Worm (Caenorhabditis elegans) whole organism, mixed stage, embryonic: ENCODE measurements around the gene irld-40.
"Not testable (repeated sequence)": the region's sequence is repeated elsewhere in the genome, so short reads cannot be mapped to it uniquely, and the experiment has no call there.

Experiments used
- M03D4.4 ChIP-seq: sonication (generic microtip); optimal IDR thresholded peaks from 2 replicates; lab custom pipeline; 2017; ENCODE audit warnings: mild to moderate bottlenecking, missing genetic modification characterization, missing compliant biosample characterization
- bed-3 ChIP-seq: fragments of 200-800 bp; sonication (Bioruptor generic); optimal IDR thresholded peaks from 3 replicates; lab custom pipeline; 2018; ENCODE audit warnings: mild to moderate bottlenecking, missing genetic modification characterization, moderate library complexity, missing compliant biosample characterization
- blmp-1 ChIP-seq: fragments of 150-350 bp; optimal IDR thresholded peaks from 2 replicates; lab custom pipeline; 2014; ENCODE audit warnings: missing biosample characterization, missing genetic modification characterization
- ceh-39 ChIP-seq: fragments of 150-350 bp; optimal IDR thresholded peaks from 2 replicates; lab custom pipeline; 2014; ENCODE audit warnings: missing biosample characterization, missing genetic modification characterization
- ceh-83 ChIP-seq: fragments of 200-800 bp; sonication (Bioruptor generic); optimal IDR thresholded peaks from 2 replicates; lab custom pipeline; 2018; ENCODE audit warnings: mild to moderate bottlenecking, missing genetic modification characterization, missing compliant biosample characterization
- ces-1 ChIP-seq: fragments of 150-350 bp; optimal IDR thresholded peaks from 2 replicates; lab custom pipeline; 2014; ENCODE audit warnings: missing biosample characterization, missing genetic modification reagents, missing genetic modification characterization
- cnd-1 ChIP-seq: fragments of 200-800 bp; sonication (Bioruptor generic); optimal IDR thresholded peaks from 2 replicates; lab custom pipeline; 2018; ENCODE audit warnings: mild to moderate bottlenecking, missing genetic modification characterization, missing compliant biosample characterization
- drap-1 ChIP-seq: fragments of 200-800 bp; sonication (Bioruptor generic); optimal IDR thresholded peaks from 3 replicates; lab custom pipeline; 2018; ENCODE audit warnings: mild to moderate bottlenecking, missing genetic modification characterization, missing compliant biosample characterization
- elt-3 ChIP-seq: fragments of 150-350 bp; optimal IDR thresholded peaks from 2 replicates; lab custom pipeline; 2014; ENCODE audit warnings: missing biosample characterization, missing genetic modification characterization
- flh-1 ChIP-seq: fragments of 200-800 bp; sonication (Bioruptor generic); optimal IDR thresholded peaks from 2 replicates; lab custom pipeline; 2018; ENCODE audit warnings: mild to moderate bottlenecking, missing genetic modification characterization, moderate library complexity, missing compliant biosample characterization
- ham-2 ChIP-seq: fragments of 200-800 bp; sonication (Bioruptor generic); optimal IDR thresholded peaks from 2 replicates; lab custom pipeline; 2018; ENCODE audit warnings: mild to moderate bottlenecking, missing genetic modification characterization, missing compliant biosample characterization
- hlh-1 ChIP-seq: fragments of 150-350 bp; optimal IDR thresholded peaks from 2 replicates; lab custom pipeline; 2014; ENCODE audit warnings: missing biosample characterization, missing genetic modification reagents, missing genetic modification characterization
- lin-32 ChIP-seq: fragments of 200-800 bp; sonication (Bioruptor generic); optimal IDR thresholded peaks from 2 replicates; lab custom pipeline; 2018; ENCODE audit warnings: mild to moderate bottlenecking, missing genetic modification characterization, missing compliant biosample characterization
- lsy-2 ChIP-seq: fragments of 150-350 bp; optimal IDR thresholded peaks from 2 replicates; lab custom pipeline; 2014; ENCODE audit warnings: missing biosample characterization, missing genetic modification characterization
- mep-1 ChIP-seq: fragments of 150-350 bp; optimal IDR thresholded peaks from 2 replicates; lab custom pipeline; 2017; ENCODE audit warnings: missing biosample characterization, missing genetic modification reagents, missing genetic modification characterization, inconsistent platforms
- mls-2 ChIP-seq: sonication (generic microtip); optimal IDR thresholded peaks from 2 replicates; lab custom pipeline; 2016; ENCODE audit warnings: mild to moderate bottlenecking, missing genetic modification characterization, moderate library complexity, missing compliant biosample characterization
- nhr-12 ChIP-seq: fragments of 150-350 bp; optimal IDR thresholded peaks from 2 replicates; lab custom pipeline; 2014; ENCODE audit warnings: missing biosample characterization, missing genetic modification characterization
- nhr-2 ChIP-seq: fragments of 150-350 bp; optimal IDR thresholded peaks from 2 replicates; lab custom pipeline; 2014; ENCODE audit warnings: missing biosample characterization, missing genetic modification characterization
- nhr-237 ChIP-seq: fragments of 150-350 bp; optimal IDR thresholded peaks from 2 replicates; lab custom pipeline; 2014; ENCODE audit warnings: missing biosample characterization, missing genetic modification characterization
- nhr-28 ChIP-seq: fragments of 150-350 bp; optimal IDR thresholded peaks from 2 replicates; lab custom pipeline; 2014; ENCODE audit warnings: missing biosample characterization, missing genetic modification characterization
- nhr-76 ChIP-seq: sonication (generic microtip); optimal IDR thresholded peaks from 2 replicates; lab custom pipeline; 2017; ENCODE audit warnings: missing biosample characterization, missing genetic modification characterization
- sem-2 ChIP-seq: fragments of 200-800 bp; sonication (Bioruptor generic); optimal IDR thresholded peaks from 2 replicates; lab custom pipeline; 2018; ENCODE audit warnings: mild to moderate bottlenecking, missing genetic modification characterization, missing compliant biosample characterization
- snpc-4 ChIP-seq: fragments of 150-350 bp; optimal IDR thresholded peaks from 2 replicates; lab custom pipeline; 2014; ENCODE audit warnings: missing biosample characterization, missing genetic modification characterization
- sptf-1 ChIP-seq: sonication (generic microtip); optimal IDR thresholded peaks from 2 replicates; lab custom pipeline; 2017; ENCODE audit warnings: mild to moderate bottlenecking, missing genetic modification characterization, moderate library complexity, missing compliant biosample characterization
- unc-120 ChIP-seq: sonication (generic microtip); optimal IDR thresholded peaks from 2 replicates; lab custom pipeline; 2017; ENCODE audit warnings: missing genetic modification characterization, missing compliant biosample characterization; ENCODE audit not compliant: poor library complexity, severe bottlenecking
- unc-39 ChIP-seq: fragments of 150-350 bp; optimal IDR thresholded peaks from 2 replicates; lab custom pipeline; 2014; ENCODE audit warnings: missing biosample characterization, missing genetic modification characterization
- unc-62 ChIP-seq: fragments of 150-350 bp; optimal IDR thresholded peaks from 2 replicates; lab custom pipeline; 2014; ENCODE audit warnings: missing biosample characterization, missing genetic modification reagents, missing genetic modification characterization
- zip-8 ChIP-seq: fragments of 150-350 bp; optimal IDR thresholded peaks from 2 replicates; lab custom pipeline; 2014; ENCODE audit warnings: missing biosample characterization, missing genetic modification characterization
- ztf-11 ChIP-seq: fragments of 150-350 bp; optimal IDR thresholded peaks from 2 replicates; lab custom pipeline; 2014; ENCODE audit warnings: missing biosample characterization, missing genetic modification characterization

Gene irld-40

DNA sequence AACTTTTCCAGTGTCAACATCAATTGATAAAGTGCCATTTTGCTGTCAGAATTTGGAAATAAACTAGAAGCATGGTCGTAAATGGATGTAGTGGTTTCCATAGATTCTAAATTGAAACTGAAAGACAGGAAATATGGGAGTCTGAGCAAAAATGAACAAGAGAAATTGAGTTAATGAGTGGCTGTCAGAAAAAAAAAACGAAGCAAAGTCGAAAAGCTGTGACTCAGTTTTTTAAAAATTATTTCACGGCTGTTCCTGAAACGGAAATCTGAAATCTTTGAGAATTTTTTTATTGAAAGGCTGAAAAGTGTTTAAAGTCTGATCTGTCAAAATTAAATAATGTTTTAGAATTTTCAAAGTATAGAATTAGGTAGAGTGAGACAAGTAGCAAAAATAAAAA, 15.9 kb downstream of the irld-40 start, which contains the start of gene srw-98:
Gene srw-98, minus strand, starts transcription at position 101 of the 400 bp plus-strand sequence.
- TF ChIP-seq sptf-1 (tag; lab: Kevin White, UChicago): no peak
- TF ChIP-seq elt-3 (tag; lab: Kevin White, UChicago): no peak
- TF ChIP-seq unc-62 (GFP tag; lab: Kevin White, UChicago): no peak
- TF ChIP-seq snpc-4: no peak
- no peak for TF ChIP-seq bed-3
- TF ChIP-seq sem-2 (GFP tag; lab: Kevin White, UChicago): no peak
- no peak for TF ChIP-seq nhr-28 (tag; lab: Kevin White, UChicago)
- TF ChIP-seq ztf-11 (tag; lab: Kevin White, UChicago): no peak

DNA sequence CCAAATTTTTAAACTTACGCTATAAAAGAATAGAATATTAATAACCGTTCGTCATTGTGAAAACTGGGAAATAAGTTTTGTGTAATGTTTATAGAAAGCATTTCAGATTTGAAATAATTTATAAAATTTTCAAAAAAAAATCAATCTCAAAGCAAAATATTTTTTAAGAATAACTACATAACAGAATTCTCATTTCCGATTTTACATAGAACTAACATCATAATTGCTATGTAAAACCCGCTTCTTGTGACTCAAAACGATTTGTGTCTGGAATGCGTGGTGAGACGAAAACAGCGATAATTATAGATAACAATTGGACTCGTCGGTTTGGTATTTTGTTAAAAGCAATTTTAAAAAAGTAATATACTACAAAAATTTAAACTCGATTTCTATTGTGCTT, 18.4 kb downstream of the irld-40 start, which contains the start of gene srw-91:
Gene srw-91, minus strand, starts transcription at position 101 of the 400 bp plus-strand sequence.
- no peak for TF ChIP-seq M03D4.4 (tag; lab: Kevin White, UChicago)
- no peak for TF ChIP-seq ceh-83 (GFP tag; lab: Kevin White, UChicago)
- TF ChIP-seq sem-2 (GFP tag; lab: Kevin White, UChicago): no peak

DNA sequence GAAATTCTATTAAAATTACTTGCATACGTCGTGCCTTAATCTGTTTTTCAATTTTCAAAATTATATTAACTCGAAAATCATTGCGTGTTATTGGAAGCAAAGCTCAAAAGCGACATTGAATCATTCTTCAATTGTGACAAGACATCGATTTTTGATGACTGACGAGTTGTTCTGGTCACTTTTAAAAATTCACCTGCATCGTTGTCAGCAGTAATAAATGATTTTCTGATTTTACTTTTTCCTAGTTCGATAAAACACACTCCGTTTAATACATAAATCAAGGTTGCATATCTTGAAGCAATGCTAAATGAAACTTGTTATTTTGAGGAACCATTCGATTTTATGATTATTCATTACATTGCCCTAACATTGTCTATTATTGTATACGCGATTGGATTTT, 19.9 kb downstream of the irld-40 start, which contains the start of gene srh-3:
Gene srh-3, plus strand, starts transcription at position 301 of the 400 bp plus-strand sequence.
- no peak for TF ChIP-seq lin-32 (GFP tag; lab: Kevin White, UChicago)
- TF ChIP-seq sem-2 (GFP tag; lab: Kevin White, UChicago): no peak
- no peak for TF ChIP-seq nhr-237 (tag; lab: Kevin White, UChicago)
- no peak for TF ChIP-seq nhr-12

DNA sequence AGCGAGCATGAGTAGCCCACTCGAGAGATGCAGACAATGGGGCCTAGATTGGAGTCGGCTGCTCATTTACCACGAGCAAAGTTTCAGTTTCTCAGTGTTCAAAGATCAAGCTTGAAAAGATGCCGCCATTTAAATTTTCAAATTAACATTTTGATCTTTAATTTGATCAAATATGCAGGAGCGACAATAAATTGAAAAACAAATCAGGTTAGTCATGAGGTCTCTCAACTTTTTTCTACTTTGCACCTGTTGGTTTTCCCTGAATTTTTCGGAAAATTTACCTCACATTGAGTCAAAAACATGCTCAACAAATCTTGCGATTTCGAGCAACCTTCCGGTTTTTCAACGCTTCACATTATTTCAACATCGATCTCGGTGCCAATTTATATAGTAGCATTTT, 23.0 kb downstream of the irld-40 start, which contains the start of gene srh-5:
Gene srh-5, plus strand, starts transcription at position 301 of the 400 bp plus-strand sequence.
- TF ChIP-seq blmp-1 (tag; lab: Kevin White, UChicago) (no peak), unc-39 (no peak), ham-2 (GFP tag; lab: Kevin White, UChicago) (no peak), unc-120 (tag; lab: Kevin White, UChicago) (no peak), bed-3 (no peak), sptf-1 (tag; lab: Kevin White, UChicago) (no peak), snpc-4 (no peak), nhr-12 (no peak), mls-2 (no peak)

DNA sequence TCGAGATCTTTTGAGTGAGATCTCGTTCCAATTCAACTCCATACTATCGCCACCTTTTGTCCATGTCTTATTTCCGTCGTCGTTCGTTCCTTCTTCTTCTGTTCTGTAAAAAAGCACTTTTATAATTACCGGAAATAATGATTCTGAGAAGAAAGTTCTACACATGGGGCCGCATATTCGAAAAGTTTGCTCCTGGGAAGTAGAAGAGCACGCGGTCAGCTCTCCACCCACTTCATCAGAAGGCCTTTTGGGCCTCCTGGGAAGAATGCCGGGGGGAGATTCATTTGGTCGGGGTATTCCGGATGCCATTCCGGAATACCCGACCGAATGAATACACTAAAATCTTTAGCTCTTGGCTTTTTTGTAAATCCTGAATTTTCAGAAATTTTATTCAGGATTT, 30.1 kb downstream of the irld-40 start, which contains the start of gene Y46H3C.5:
Gene Y46H3C.5, minus strand, starts transcription at position 2 of the 400 bp plus-strand sequence.
- TF ChIP-seq nhr-28 (tag; lab: Kevin White, UChicago); drap-1 (GFP tag; lab: Kevin White, UChicago); unc-39: not testable (repeated sequence)

DNA sequence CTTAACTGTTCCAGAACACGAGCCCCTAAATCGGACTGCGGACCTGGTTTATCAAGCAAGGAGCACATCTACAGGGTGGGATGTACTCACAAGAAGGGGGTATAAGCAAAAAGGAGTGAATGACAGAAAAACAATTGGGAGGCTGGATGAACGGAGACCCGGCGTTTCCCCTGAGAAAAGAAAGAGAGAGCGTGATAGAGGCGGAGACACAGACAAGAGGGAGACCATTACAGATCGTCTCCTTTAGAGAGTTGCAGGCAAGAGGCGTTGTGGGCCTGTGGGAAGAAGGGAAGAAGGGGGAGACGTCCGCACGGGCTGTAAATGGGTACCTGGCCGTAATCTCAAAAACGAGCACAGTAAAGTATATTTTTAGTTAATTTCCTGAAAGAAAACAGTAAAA, 31.5 kb downstream of the irld-40 start, which contains the start of gene Y46H3C.7:
Gene Y46H3C.7, minus strand, starts transcription at position 147 of the 400 bp plus-strand sequence.
- not testable (repeated sequence) for TF ChIP-seq nhr-76, cnd-1, elt-3 (tag; lab: Kevin White, UChicago)

DNA sequence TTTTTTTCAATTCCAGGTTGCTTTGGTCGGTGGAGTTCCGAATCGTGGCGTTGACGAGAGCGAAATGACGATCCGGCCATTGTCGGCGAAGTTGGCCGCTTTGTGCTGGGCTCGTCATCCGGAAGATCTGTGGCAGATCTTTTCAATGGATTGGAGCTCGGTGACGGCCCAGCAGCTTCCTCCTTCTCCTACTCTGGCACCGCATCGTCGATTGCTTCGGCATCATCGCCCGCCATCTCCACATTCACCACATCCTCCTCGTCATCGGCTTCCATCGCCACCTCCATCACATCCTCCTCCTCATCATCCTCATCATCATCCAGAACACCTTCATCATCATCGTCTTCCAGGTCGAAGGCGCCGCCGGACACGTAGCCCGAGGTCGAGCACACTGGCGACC, 36.0 kb downstream of the irld-40 start:
- no peak for TF ChIP-seq nhr-12
- TF ChIP-seq ceh-39: no peak
- TF ChIP-seq sptf-1 (tag; lab: Kevin White, UChicago): no peak
- TF ChIP-seq mep-1 (tag; lab: Kevin White, UChicago): no peak
- no peak for TF ChIP-seq lin-32 (GFP tag; lab: Kevin White, UChicago)
- no peak for TF ChIP-seq nhr-28 (tag; lab: Kevin White, UChicago)
- no peak for TF ChIP-seq hlh-1 (tag; lab: Kevin White, UChicago)
- no peak for TF ChIP-seq zip-8
- TF ChIP-seq ces-1 (GFP tag; lab: Kevin White, UChicago): no peak
- no peak for TF ChIP-seq flh-1 (GFP tag; lab: Kevin White, UChicago)
- TF ChIP-seq ceh-83 (GFP tag; lab: Kevin White, UChicago): no peak
- TF ChIP-seq nhr-2 (tag; lab: Kevin White, UChicago): no peak
- no peak for TF ChIP-seq lsy-2
- no peak for TF ChIP-seq snpc-4
